Worm (Caenorhabditis elegans) whole organism, late embryonic: ENCODE measurements around the gene K10H10.9.

Experiments
- K02D7.2 ChIP-seq: sonication (generic microtip); optimal IDR thresholded peaks from 2 replicates; lab custom pipeline; 2017; ENCODE audit warnings: mild to moderate bottlenecking, missing genetic modification characterization, missing compliant biosample characterization
- K09A11.1 ChIP-seq: sonication (generic microtip); optimal IDR thresholded peaks from 2 replicates; lab custom pipeline; 2017; ENCODE audit warnings: antibody characterized with exemption, mild to moderate bottlenecking, missing genetic modification characterization, missing compliant biosample characterization; ENCODE audit not compliant: insufficient read depth
- ahr-1 ChIP-seq: sonication (generic microtip); optimal IDR thresholded peaks from 2 replicates; lab custom pipeline; 2016; ENCODE audit warnings: missing genetic modification characterization, missing compliant biosample characterization
- ceh-14 ChIP-seq: sonication (generic microtip); optimal IDR thresholded peaks from 2 replicates; lab custom pipeline; 2016; ENCODE audit warnings: missing genotype, missing genetic modification characterization, missing compliant biosample characterization
- ceh-22 ChIP-seq: sonication (generic microtip); optimal IDR thresholded peaks from 2 replicates; lab custom pipeline; 2017; ENCODE audit warnings: missing biosample characterization, missing genetic modification characterization
- ceh-30 ChIP-seq: fragments of 150-350 bp; optimal IDR thresholded peaks from 2 replicates; lab custom pipeline; 2014; ENCODE audit warnings: missing biosample characterization, missing genetic modification characterization
- ceh-45 ChIP-seq: fragments of 200-800 bp; sonication (Bioruptor generic); IDR thresholded peaks from 2 replicates; pipeline ENCODE4 v1.3.6; 2022; ENCODE audit warnings: missing genetic modification reagents, missing genetic modification characterization, missing compliant biosample characterization
- ceh-9 ChIP-seq: sonication (generic microtip); optimal IDR thresholded peaks from 2 replicates; lab custom pipeline; 2016; ENCODE audit warnings: mild to moderate bottlenecking, missing genetic modification characterization, inconsistent platforms, missing compliant biosample characterization
- che-1 ChIP-seq: sonication (generic microtip); optimal IDR thresholded peaks from 2 replicates; lab custom pipeline; 2016; ENCODE audit warnings: mild to moderate bottlenecking, missing genetic modification characterization, missing compliant biosample characterization
- dmd-4 ChIP-seq: sonication (generic microtip); optimal IDR thresholded peaks from 2 replicates; lab custom pipeline; 2016; ENCODE audit warnings: borderline replicate concordance, missing genetic modification characterization, missing compliant biosample characterization
- dve-1 ChIP-seq: sonication (generic microtip); optimal IDR thresholded peaks from 2 replicates; lab custom pipeline; 2017; ENCODE audit warnings: antibody characterized with exemption, mild to moderate bottlenecking, missing genetic modification characterization, missing compliant biosample characterization
- elt-2 ChIP-seq: sonication (generic microtip); optimal IDR thresholded peaks from 2 replicates; lab custom pipeline; 2016; ENCODE audit warnings: missing genetic modification reagents, missing genetic modification characterization, missing compliant biosample characterization
- eyg-1 ChIP-seq: sonication (generic microtip); optimal IDR thresholded peaks from 2 replicates; lab custom pipeline; 2016; ENCODE audit warnings: missing genotype, missing genetic modification characterization, missing compliant biosample characterization
- fkh-10 ChIP-seq: fragments of 150-350 bp; optimal IDR thresholded peaks from 2 replicates; lab custom pipeline; 2014; ENCODE audit warnings: missing biosample characterization, missing genetic modification reagents, missing genetic modification characterization
- fkh-6 ChIP-seq: sonication (generic microtip); optimal IDR thresholded peaks from 2 replicates; lab custom pipeline; 2016; ENCODE audit warnings: missing genetic modification characterization, missing compliant biosample characterization
- hlh-30 ChIP-seq: sonication (generic microtip); optimal IDR thresholded peaks from 2 replicates; lab custom pipeline; 2017; ENCODE audit warnings: antibody characterized with exemption, missing genetic modification characterization, missing compliant biosample characterization; ENCODE audit not compliant: insufficient read depth
- hlh-6 ChIP-seq: sonication (generic microtip); optimal IDR thresholded peaks from 2 replicates; lab custom pipeline; 2016; ENCODE audit warnings: missing genotype, missing genetic modification characterization, missing compliant biosample characterization
- hlh-8 ChIP-seq: sonication (generic microtip); optimal IDR thresholded peaks from 2 replicates; lab custom pipeline; 2016; ENCODE audit warnings: missing genotype, missing genetic modification characterization, missing compliant biosample characterization
- lim-6 ChIP-seq: sonication (generic microtip); optimal IDR thresholded peaks from 2 replicates; lab custom pipeline; 2016; ENCODE audit warnings: missing genetic modification characterization, missing compliant biosample characterization
- lin-11 ChIP-seq: fragments of 200-800 bp; sonication (Bioruptor generic); optimal IDR thresholded peaks from 2 replicates; lab custom pipeline; 2018; ENCODE audit warnings: mild to moderate bottlenecking, missing genetic modification characterization, missing compliant biosample characterization
- nfya-1 ChIP-seq: sonication (generic microtip); optimal IDR thresholded peaks from 2 replicates; lab custom pipeline; 2017; ENCODE audit warnings: missing genetic modification characterization, mild to moderate bottlenecking, missing compliant biosample characterization, antibody characterized with exemption, moderate library complexity
- nhr-11 ChIP-seq: fragments of 150-350 bp; optimal IDR thresholded peaks from 2 replicates; lab custom pipeline; 2014; ENCODE audit warnings: missing biosample characterization, missing genetic modification characterization
- nhr-232 ChIP-seq: sonication (generic microtip); optimal IDR thresholded peaks from 2 replicates; lab custom pipeline; 2016; ENCODE audit warnings: missing genetic modification characterization, missing compliant biosample characterization
- npax-4 ChIP-seq: sonication (generic microtip); optimal IDR thresholded peaks from 2 replicates; lab custom pipeline; 2016; ENCODE audit warnings: missing genetic modification characterization, missing compliant biosample characterization
- pax-1 ChIP-seq: fragments of 150-350 bp; optimal IDR thresholded peaks from 2 replicates; lab custom pipeline; 2014; ENCODE audit warnings: missing biosample characterization, missing genetic modification characterization
- pqm-1 ChIP-seq: sonication (generic microtip); optimal IDR thresholded peaks from 2 replicates; lab custom pipeline; 2016; ENCODE audit warnings: missing genetic modification characterization, missing compliant biosample characterization
- pros-1 ChIP-seq: fragments of 150-350 bp; optimal IDR thresholded peaks from 2 replicates; lab custom pipeline; 2014; ENCODE audit warnings: missing biosample characterization, missing genetic modification reagents, missing genetic modification characterization
- ref-2 ChIP-seq: sonication (generic microtip); optimal IDR thresholded peaks from 2 replicates; lab custom pipeline; 2016; ENCODE audit warnings: missing genetic modification characterization, missing compliant biosample characterization
- rnt-1 ChIP-seq: sonication (generic microtip); optimal IDR thresholded peaks from 2 replicates; lab custom pipeline; 2016; ENCODE audit warnings: missing genetic modification characterization, missing compliant biosample characterization
- sdc-2 ChIP-seq: sonication (generic microtip); optimal IDR thresholded peaks from 2 replicates; lab custom pipeline; 2016; ENCODE audit warnings: missing genotype, missing genetic modification characterization, missing compliant biosample characterization
- sox-2 ChIP-seq: fragments of 200-800 bp; sonication (Bioruptor generic); IDR thresholded peaks from 2 replicates; pipeline ENCODE4 v1.3.6; 2022; ENCODE audit warnings: missing genetic modification reagents, missing genetic modification characterization, missing compliant biosample characterization
- sox-4 ChIP-seq: sonication (generic microtip); optimal IDR thresholded peaks from 2 replicates; lab custom pipeline; 2017; ENCODE audit warnings: mild to moderate bottlenecking, missing genetic modification characterization, inconsistent platforms, missing compliant biosample characterization
- tbx-7 ChIP-seq: sonication (generic microtip); optimal IDR thresholded peaks from 2 replicates; lab custom pipeline; 2016; ENCODE audit warnings: missing genotype, missing genetic modification characterization, missing compliant biosample characterization
- ttx-3 ChIP-seq: sonication (generic microtip); optimal IDR thresholded peaks from 2 replicates; lab custom pipeline; 2016; ENCODE audit warnings: missing genetic modification reagents, missing genetic modification characterization, missing compliant biosample characterization
- unc-3 ChIP-seq, 2 experiments: fragments of 200-800 bp in 1 of 2; sonication (Bioruptor generic) in 1 of 2; sonication (generic microtip) in 1 of 2; conservative IDR thresholded peaks in 1 of 2; optimal IDR thresholded peaks in 1 of 2; 2 replicates each; pipeline versions ENCODE4 v1.3.6 to Lab custom; 2016 to 2022; ENCODE audit warnings: missing compliant biosample characterization in 2 of 2, missing genetic modification characterization in 2 of 2, missing genetic modification reagents in 1 of 2
- unc-42 ChIP-seq: sonication (generic microtip); optimal IDR thresholded peaks from 2 replicates; lab custom pipeline; 2016; ENCODE audit warnings: missing genotype, missing genetic modification characterization, missing compliant biosample characterization
- unc-55 ChIP-seq: sonication (generic microtip); optimal IDR thresholded peaks from 2 replicates; lab custom pipeline; 2017; ENCODE audit warnings: missing biosample characterization, missing genetic modification reagents, missing genetic modification characterization
- unc-86 ChIP-seq: sonication (generic microtip); optimal IDR thresholded peaks from 2 replicates; lab custom pipeline; 2016; ENCODE audit warnings: missing genetic modification characterization, missing compliant biosample characterization

Gene K10H10.9

ce11 chrII:14496809-14497208 lies 18.1 kb downstream of the K10H10.9 start (continued):
- peak; percentile 75 for TF ChIP-seq dmd-4 (tag; lab: Kevin White, UChicago)
- TF ChIP-seq pax-1 (tag; lab: Kevin White, UChicago): no peak
- peak; percentile 86 for TF ChIP-seq che-1
- peak; percentile 35 for TF ChIP-seq ceh-22
- peak; percentile 81 for TF ChIP-seq sdc-2 (tag; lab: Kevin White, UChicago)
- TF ChIP-seq ref-2 (tag; lab: Kevin White, UChicago): peak; percentile 83
- peak; percentile 77 for TF ChIP-seq nfya-1
- peak; percentile 82 for TF ChIP-seq K02D7.2
- peak; percentile 90 for TF ChIP-seq pqm-1 (tag; lab: Kevin White, UChicago)
- TF ChIP-seq ceh-14 (tag; lab: Kevin White, UChicago): peak; percentile 70
- peak; percentile 91 for TF ChIP-seq hlh-6 (tag; lab: Kevin White, UChicago)
- no peak for TF ChIP-seq unc-55 (GFP tag; lab: Kevin White, UChicago)
- TF ChIP-seq hlh-30 (tag; lab: Kevin White, UChicago): peak; percentile 24
- peak; percentile 96 for TF ChIP-seq rnt-1 (tag; lab: Kevin White, UChicago)
- TF ChIP-seq eyg-1 (tag; lab: Kevin White, UChicago): peak; percentile 83
- no peak for TF ChIP-seq nhr-11
- peak; percentile 43 for TF ChIP-seq ceh-9 (tag; lab: Kevin White, UChicago)
- TF ChIP-seq K09A11.1 (tag; lab: Kevin White, UChicago): peak; percentile 89
- TF ChIP-seq lim-6 (tag; lab: Kevin White, UChicago): no peak
- peak; percentile 15 for TF ChIP-seq pros-1

ce11 chrII:14495341-14495740 lies 19.6 kb downstream of the K10H10.9 start:
- no peak for TF ChIP-seq ceh-45 (GFP tag; lab: Robert Waterston, UW)
- no peak for TF ChIP-seq unc-86 (tag; lab: Kevin White, UChicago)
- no peak for TF ChIP-seq fkh-10 (GFP tag; lab: Kevin White, UChicago)
- no peak for TF ChIP-seq lin-11 (tag; lab: Kevin White, UChicago)
- no peak for TF ChIP-seq pros-1
- TF ChIP-seq nfya-1: no peak
- no peak for TF ChIP-seq nhr-11
- TF ChIP-seq dve-1 (tag; lab: Kevin White, UChicago): no peak
- no peak for TF ChIP-seq ceh-30
- TF ChIP-seq pqm-1 (tag; lab: Kevin White, UChicago): no peak
- no peak for TF ChIP-seq unc-55 (GFP tag; lab: Kevin White, UChicago)
- TF ChIP-seq npax-4 (tag; lab: Kevin White, UChicago): no peak
- no peak for TF ChIP-seq hlh-30 (tag; lab: Kevin White, UChicago)
- TF ChIP-seq ahr-1 (tag; lab: Kevin White, UChicago): no peak
- no peak for TF ChIP-seq ttx-3 (tag; lab: Kevin White, UChicago)
- TF ChIP-seq ceh-9 (tag; lab: Kevin White, UChicago): no peak
- TF ChIP-seq fkh-6: no peak

- TF ChIP-seq elt-2 (peak; percentile 85), sox-2 (GFP tag; lab: Robert Waterston, UW) (no peak)
Measured at ce11 chrII:14494464-14494863, 20.5 kb downstream of the K10H10.9 start.

ce11 chrII:14494414-14494463 lies 20.7 kb downstream of the K10H10.9 start, which contains the start of gene cysl-2:
cysl-2 (minus strand) TSS chrII:14494451.
- TF ChIP-seq unc-3 (GFP tag; conservative IDR thresholded peaks at IDR 0.05; lab: Robert Waterston, UW) (no peak), unc-3 (tag; optimal IDR thresholded peaks at IDR 0.05; lab: Kevin White, UChicago) (no peak), ahr-1 (tag; lab: Kevin White, UChicago) (no peak), pax-1 (tag; lab: Kevin White, UChicago) (no peak), nhr-232 (tag; lab: Kevin White, UChicago) (no peak), sox-4 (tag; lab: Kevin White, UChicago) (no peak), hlh-8 (no peak), tbx-7 (tag; lab: Kevin White, UChicago) (no peak), unc-42 (tag; lab: Kevin White, UChicago) (no peak)
